Worm (Caenorhabditis elegans) whole organism, young adult: ENCODE results near the gene B0024.11.

Experiments used
- C06A6.2 ChIP-seq: fragments of 200-800 bp; sonication (Bioruptor generic); conservative IDR thresholded peaks from 2 replicates; pipeline ENCODE4 v1.3.6; 2022; ENCODE audit warnings: missing genetic modification characterization, missing compliant biosample characterization
- F37B4.10 ChIP-seq: fragments of 200-800 bp; sonication (Bioruptor generic); IDR thresholded peaks from 2 replicates; pipeline ENCODE4 v1.3.6; 2022; ENCODE audit warnings: missing genetic modification characterization, missing compliant biosample characterization
- F39B2.1 ChIP-seq: fragments of 200-800 bp; sonication (Bioruptor generic); IDR thresholded peaks from 2 replicates; pipeline ENCODE4 v1.3.6; 2022; ENCODE audit warnings: missing genetic modification reagents, missing genetic modification characterization, missing compliant biosample characterization
- F57C9.4 ChIP-seq: sonication (generic microtip); optimal IDR thresholded peaks from 2 replicates; lab custom pipeline; 2017; ENCODE audit warnings: mild to moderate bottlenecking, missing genetic modification characterization, missing compliant biosample characterization
- K11D2.4 ChIP-seq: fragments of 200-800 bp; sonication (Bioruptor generic); IDR thresholded peaks from 2 replicates; pipeline ENCODE4 v1.3.6; 2022; ENCODE audit warnings: missing genetic modification reagents, missing genetic modification characterization, missing compliant biosample characterization
- T07F8.4 ChIP-seq: sonication (generic microtip); optimal IDR thresholded peaks from 2 replicates; lab custom pipeline; 2016; ENCODE audit warnings: mild to moderate bottlenecking, missing genetic modification characterization, moderate library complexity, missing compliant biosample characterization
- Y56A3A.18 ChIP-seq: fragments of 200-800 bp; sonication (Bioruptor generic); IDR thresholded peaks from 2 replicates; pipeline ENCODE4 v1.3.6; 2022; ENCODE audit warnings: missing genetic modification reagents, missing genetic modification characterization, missing compliant biosample characterization
- Y79H2A.3 ChIP-seq: fragments of 200-800 bp; sonication (Bioruptor generic); conservative IDR thresholded peaks from 2 replicates; pipeline ENCODE4 v1.3.6; 2022; ENCODE audit warnings: missing genetic modification reagents, missing genetic modification characterization, missing compliant biosample characterization
- ama-1 ChIP-seq, 3 experiments: fragments of 150-350 bp in 1 of 3; sonication (generic microtip) in 2 of 3; optimal IDR thresholded peaks; 2 replicates each; lab custom pipeline; 2014 to 2018; ENCODE audit warnings: missing biosample characterization in 2 of 3, missing genetic modification characterization in 2 of 3, missing genetic modification reagents in 2 of 3
- aptf-2 ChIP-seq: fragments of 200-800 bp; sonication (Bioruptor generic); conservative IDR thresholded peaks from 2 replicates; pipeline ENCODE4 v1.3.6; 2022; ENCODE audit warnings: missing genetic modification reagents, missing genetic modification characterization, missing compliant biosample characterization
- atf-7 ChIP-seq: sonication (generic microtip); optimal IDR thresholded peaks from 2 replicates; lab custom pipeline; 2017; ENCODE audit warnings: mild to moderate bottlenecking, missing genetic modification characterization, missing compliant biosample characterization
- attf-3 ChIP-seq: fragments of 200-800 bp; sonication (Bioruptor generic); conservative IDR thresholded peaks from 2 replicates; pipeline ENCODE4 v1.3.6; 2022; ENCODE audit warnings: missing genetic modification reagents, missing genetic modification characterization, missing compliant biosample characterization
- bed-1 ChIP-seq: fragments of 200-800 bp; sonication (Bioruptor generic); IDR thresholded peaks from 2 replicates; pipeline ENCODE4 v1.3.6; 2022; ENCODE audit warnings: missing genetic modification reagents, missing genetic modification characterization, missing compliant biosample characterization
- ccch-3 ChIP-seq: fragments of 200-800 bp; sonication (Bioruptor generic); optimal IDR thresholded peaks from 2 replicates; lab custom pipeline; 2018; ENCODE audit warnings: mild to moderate bottlenecking, missing genetic modification characterization, missing compliant biosample characterization
- ceh-79 ChIP-seq: sonication (generic microtip); optimal IDR thresholded peaks from 2 replicates; lab custom pipeline; 2017; ENCODE audit warnings: mild to moderate bottlenecking, missing genetic modification characterization, missing compliant biosample characterization
- dox-1 ChIP-seq: fragments of 200-800 bp; sonication (Bioruptor generic); IDR thresholded peaks from 2 replicates; pipeline ENCODE4 v1.3.6; 2022; ENCODE audit warnings: missing genetic modification reagents, missing genetic modification characterization, missing compliant biosample characterization
- dpff-1 ChIP-seq: sonication (generic microtip); optimal IDR thresholded peaks from 2 replicates; lab custom pipeline; 2017; ENCODE audit warnings: mild to moderate bottlenecking, missing genetic modification characterization, missing compliant biosample characterization
- efl-1 ChIP-seq: fragments of 150-350 bp; optimal IDR thresholded peaks from 2 replicates; lab custom pipeline; 2014; ENCODE audit warnings: missing biosample characterization, missing genetic modification reagents, missing genetic modification characterization
- ekl-4 ChIP-seq: fragments of 200-800 bp; sonication (Bioruptor generic); IDR thresholded peaks from 2 replicates; pipeline ENCODE4 v1.3.6; 2022; ENCODE audit warnings: missing genetic modification reagents, missing genetic modification characterization, missing compliant biosample characterization
- hlh-26 ChIP-seq: fragments of 200-800 bp; sonication (Bioruptor generic); conservative IDR thresholded peaks from 2 replicates; pipeline ENCODE4 v1.3.6; 2022; ENCODE audit warnings: missing genetic modification reagents, missing genetic modification characterization, missing compliant biosample characterization
- hrde-1 ChIP-seq: sonication (generic microtip); optimal IDR thresholded peaks from 2 replicates; lab custom pipeline; 2016; ENCODE audit warnings: missing genetic modification characterization, mild to moderate bottlenecking, missing compliant biosample characterization, moderate library complexity, missing genotype, missing genetic modification reagents, borderline replicate concordance
- madf-10 ChIP-seq: sonication (generic microtip); optimal IDR thresholded peaks from 2 replicates; lab custom pipeline; 2016; ENCODE audit warnings: mild to moderate bottlenecking, missing genetic modification characterization, missing compliant biosample characterization
- nfya-1 ChIP-seq: sonication (generic microtip); optimal IDR thresholded peaks from 2 replicates; lab custom pipeline; 2017; ENCODE audit warnings: antibody characterized with exemption, missing compliant biosample characterization, missing genetic modification characterization, borderline replicate concordance; ENCODE audit not compliant: insufficient read depth
- nfyb-1 ChIP-seq: fragments of 200-800 bp; sonication (Bioruptor generic); IDR thresholded peaks from 2 replicates; pipeline ENCODE4 v1.3.6; 2022; ENCODE audit warnings: missing genetic modification reagents, missing genetic modification characterization, missing compliant biosample characterization
- nhr-179 ChIP-seq: sonication (generic microtip); optimal IDR thresholded peaks from 2 replicates; lab custom pipeline; 2016; ENCODE audit warnings: mild to moderate bottlenecking, missing genetic modification characterization, missing compliant biosample characterization
- nhr-80 ChIP-seq: sonication (generic microtip); optimal IDR thresholded peaks from 2 replicates; lab custom pipeline; 2016; ENCODE audit warnings: missing genetic modification characterization, missing compliant biosample characterization
- pha-4 ChIP-seq: fragments of 150-350 bp; sonication (generic microtip); optimal IDR thresholded peaks from 2 replicates; lab custom pipeline; 2014; ENCODE audit warnings: missing biosample characterization, missing genetic modification reagents, missing genetic modification characterization
- rcor-1 ChIP-seq: fragments of 200-800 bp; sonication (Bioruptor generic); IDR thresholded peaks from 2 replicates; pipeline ENCODE4 v1.3.6; 2022; ENCODE audit warnings: missing genetic modification reagents, missing genetic modification characterization, missing compliant biosample characterization
- rec-8 ChIP-seq, 2 experiments: sonication (generic microtip); optimal IDR thresholded peaks; 2 replicates each; lab custom pipeline; 2016; ENCODE audit warnings: mild to moderate bottlenecking in 2 of 2, missing genetic modification characterization in 2 of 2, missing genetic modification reagents in 2 of 2, missing genotype in 2 of 2, missing biosample characterization in 1 of 2, missing compliant biosample characterization in 1 of 2, moderate library complexity in 1 of 2
- sea-2 ChIP-seq: fragments of 200-800 bp; sonication (Bioruptor generic); IDR thresholded peaks from 2 replicates; pipeline ENCODE4 v1.3.6; 2022; ENCODE audit warnings: missing genetic modification characterization, missing compliant biosample characterization
- snpc-4 ChIP-seq, 5 experiments: fragments of 150-350 bp in 1 of 5; sonication (generic microtip) in 4 of 5; optimal IDR thresholded peaks; 2 replicates each; lab custom pipeline; 2014 to 2018; ENCODE audit warnings: missing genetic modification characterization in 5 of 5, missing biosample characterization in 3 of 5, antibody characterized with exemption in 2 of 5, mild to moderate bottlenecking in 2 of 5, missing compliant biosample characterization in 2 of 5, missing genotype in 2 of 5, moderate library complexity in 2 of 5, missing genetic modification reagents in 1 of 5
- unc-62 ChIP-seq: fragments of 150-350 bp; optimal IDR thresholded peaks from 2 replicates; lab custom pipeline; 2014; ENCODE audit warnings: missing biosample characterization, missing genetic modification reagents, missing genetic modification characterization
- xnd-1 ChIP-seq: sonication (generic microtip); optimal IDR thresholded peaks from 2 replicates; lab custom pipeline; 2016; ENCODE audit warnings: missing genotype, missing genetic modification reagents, missing genetic modification characterization, missing compliant biosample characterization
- ztf-22 ChIP-seq: fragments of 200-800 bp; sonication (Bioruptor generic); optimal IDR thresholded peaks from 2 replicates; lab custom pipeline; 2018; ENCODE audit warnings: mild to moderate bottlenecking, missing genetic modification characterization, moderate library complexity, missing compliant biosample characterization

Gene B0024.11

ce11 chrV:10319434-10319833, at the start of gene B0024.11:
B0024.11 (minus strand) TSS chrV:10319534.
- no peak for TF ChIP-seq T07F8.4 (tag; lab: Kevin White, UChicago)
- no peak for TF ChIP-seq Y79H2A.3 (GFP tag; lab: Robert Waterston, UW)
- no peak for TF ChIP-seq unc-62 (GFP tag; lab: Kevin White, UChicago)
- no peak for TF ChIP-seq nfyb-1 (GFP tag; lab: Robert Waterston, UW)
- no peak for TF ChIP-seq attf-3 (GFP tag; lab: Robert Waterston, UW)
- TF ChIP-seq rec-8 (tag; optimal IDR thresholded peaks at IDR 0.05; lab: Kevin White, UChicago), result no peak
- no peak for TF ChIP-seq K11D2.4

- TF ChIP-seq ztf-22 (GFP tag; lab: Kevin White, UChicago) (no peak), xnd-1 (tag; lab: Kevin White, UChicago) (no peak), ceh-79 (tag; lab: Kevin White, UChicago) (no peak), hrde-1 (tag; lab: Kevin White, UChicago) (no peak), nhr-80 (tag; lab: Kevin White, UChicago) (no peak), nfya-1 (tag; lab: Kevin White, UChicago) (no peak), madf-10 (no peak), nhr-179 (no peak), C06A6.2 (GFP tag; lab: Robert Waterston, UW) (no peak), aptf-2 (GFP tag; lab: Robert Waterston, UW) (no peak), ekl-4 (GFP tag; lab: Robert Waterston, UW) (no peak), ama-1 (optimal IDR thresholded peaks at IDR 0.05; lab: Kevin White, UChicago) (no peak), ama-1 (GFP tag; optimal IDR thresholded peaks at IDR 0.05; lab: Kevin White, UChicago) (no peak), hlh-26 (GFP tag; lab: Robert Waterston, UW) (no peak), ccch-3 (GFP tag; lab: Kevin White, UChicago) (no peak), pha-4 (no peak), efl-1 (GFP tag; lab: Kevin White, UChicago) (no peak)
These were observed 48.9 kb upstream of the B0024.11 start, which contains the start of gene sri-20 for ce11 chrV:10368256-10368655. sri-20 (plus strand) TSS chrV:10368556.

ce11 chrV:10363834-10364233, 44.5 kb upstream of the B0024.11 start:
- TF ChIP-seq sea-2 (GFP tag; lab: Robert Waterston, UW) (no peak), snpc-4 (GFP tag; optimal IDR thresholded peaks at IDR 0.05; lab: Kevin White, UChicago) (no peak), snpc-4 (tag; optimal IDR thresholded peaks at IDR 0.05; lab: Kevin White, UChicago) (no peak), rcor-1 (GFP tag; lab: Robert Waterston, UW) (no peak), T07F8.4 (tag; lab: Kevin White, UChicago) (no peak), atf-7 (no peak), efl-1 (GFP tag; lab: Kevin White, UChicago) (no peak), dpff-1 (no peak), dox-1 (GFP tag; lab: Robert Waterston, UW) (no peak), attf-3 (GFP tag; lab: Robert Waterston, UW) (no peak), Y56A3A.18 (GFP tag; lab: Robert Waterston, UW) (no peak), Y79H2A.3 (GFP tag; lab: Robert Waterston, UW) (no peak), F57C9.4 (no peak), F39B2.1 (GFP tag; lab: Robert Waterston, UW) (no peak), bed-1 (no peak), F37B4.10 (no peak)
- TF ChIP-seq, all 124 proteins: peak for 0
